Worm (Caenorhabditis elegans) whole organism, L4/young adult: ENCODE results near the gene fbxb-6.

ENCODE experiments used
- dao-5 ChIP-seq: sonication (generic microtip); optimal IDR thresholded peaks from 2 replicates; lab custom pipeline; 2016; ENCODE audit warnings: missing genotype, missing genetic modification characterization, moderate library complexity, missing compliant biosample characterization
- him-1 ChIP-seq: sonication (generic microtip); optimal IDR thresholded peaks from 2 replicates; lab custom pipeline; 2016; ENCODE audit warnings: missing genotype, missing genetic modification reagents, missing genetic modification characterization, missing compliant biosample characterization

DNA sequence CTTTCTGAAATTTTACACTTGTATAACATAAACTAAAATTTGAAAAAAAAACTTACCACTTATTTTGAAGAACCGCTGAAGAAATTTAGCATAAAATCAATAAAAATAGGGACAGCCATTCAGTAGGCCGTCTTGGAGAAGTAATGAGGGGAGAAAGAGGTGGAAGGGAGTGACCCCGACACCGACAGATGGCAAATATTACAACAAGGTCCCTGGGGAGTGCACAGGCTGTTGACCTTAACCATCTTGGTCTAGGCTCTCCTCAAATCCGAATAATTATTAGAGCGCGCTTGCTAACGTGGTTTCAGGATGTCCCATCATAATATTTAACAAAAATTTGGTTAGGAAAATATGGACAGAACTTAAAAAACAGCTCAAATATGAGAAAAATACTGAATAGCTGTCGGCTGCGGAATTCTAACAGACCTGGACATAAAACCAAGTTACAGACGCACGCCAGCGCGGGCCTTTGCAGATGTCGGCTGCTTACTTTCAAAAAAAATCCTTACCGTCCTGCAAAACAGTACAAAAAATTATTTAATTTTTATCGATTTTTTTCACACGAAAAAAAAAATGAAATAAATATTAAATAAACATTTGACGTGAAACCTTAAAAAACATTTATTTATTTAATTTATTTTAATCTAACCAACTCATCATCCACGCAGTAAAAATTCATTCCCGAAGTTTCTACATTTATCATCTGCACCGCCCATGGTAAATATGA is 30.5 kb downstream of the fbxb-6 start, which contains the start of gene T16A1.2:
- TF ChIP-seq dao-5 (tag; lab: Kevin White, UChicago) (no peak), him-1 (no peak)
